Worm (Caenorhabditis elegans): ENCODE results near the gene T20G5.8.

ce11 chrIII:10178552-10178951, 20.6 kb upstream of the T20G5.8 start:
- TF ChIP-seq mls-2 (tag; optimal IDR thresholded peaks at IDR 0.05) (no peak), nhr-12 (tag; optimal IDR thresholded peaks at IDR 0.05) (no peak), unc-120 (tag; optimal IDR thresholded peaks at IDR 0.05; ENCODE audit: poor library complexity, severe bottlenecking) (no peak), sptf-1 (tag; optimal IDR thresholded peaks at IDR 0.05) (no peak), unc-39 (tag; optimal IDR thresholded peaks at IDR 0.05) (no peak), lsy-2 (tag; optimal IDR thresholded peaks at IDR 0.05) (no peak), nhr-237 (tag; optimal IDR thresholded peaks at IDR 0.05) (no peak), unc-62 (GFP tag; optimal IDR thresholded peaks at IDR 0.05) (no peak), tbx-8 (GFP tag; optimal IDR thresholded peaks at IDR 0.05) (no peak), elt-3 (tag; optimal IDR thresholded peaks at IDR 0.05) (no peak), nhr-76 (tag; optimal IDR thresholded peaks at IDR 0.05) (no peak), pha-4 (tag; optimal IDR thresholded peaks at IDR 0.05) (no peak), nhr-28 (tag; optimal IDR thresholded peaks at IDR 0.05) (no peak)

All from whole organism, mixed stage, embryonic.